Fruit fly (Drosophila melanogaster): ENCODE measurements around the gene CG43329.

CG43329 gene

dm6 chr3L:22460918-22461634 is 43.9 kb downstream of the CG43329 start, which contains the start of gene laza (continued):
- no peak for TF ChIP-seq otp (GFP tag; IDR thresholded peaks at IDR 0.05)
- TF ChIP-seq corto (GFP tag; optimal IDR thresholded peaks at IDR 0.05) = no peak
- TF ChIP-seq CG7745 (tag; optimal IDR thresholded peaks at IDR 0.05) = no peak
- TF ChIP-seq CG8290 (GFP tag; optimal IDR thresholded peaks at IDR 0.05) = no peak
- peak in 1 of 2 experiments; percentile 9 for TF ChIP-seq CG8290 (tag; optimal IDR thresholded peaks at IDR 0.05)
- no peak for TF ChIP-seq CG1603 (tag; optimal IDR thresholded peaks at IDR 0.05)
- peak; percentile 12 for TF ChIP-seq nom (GFP tag; optimal IDR thresholded peaks at IDR 0.05)
- peak; percentile 36; the same call in 1 of the 2 replicates for TF ChIP-seq Bgb (GFP tag; IDR thresholded peaks at IDR 0.05; ENCODE audit: partially characterized antibody)
- peak; percentile 12 for TF ChIP-seq unpg (GFP tag; optimal IDR thresholded peaks at IDR 0.05)
- TF ChIP-seq Usf (GFP tag; optimal IDR thresholded peaks at IDR 0.05) = no peak
- TF ChIP-seq CG14014 (GFP tag; IDR thresholded peaks at IDR 0.05) = 0 out of 2 replicates have a peak, but pooled peaks have one; percentile 19
- TF ChIP-seq gce (GFP tag; IDR thresholded peaks at IDR 0.05) = peak; percentile 20; the same call in 1 of the 3 replicates
- peak; percentile 0 for TF ChIP-seq CG12744 (GFP tag; optimal IDR thresholded peaks at IDR 0.05)
- TF ChIP-seq Xrp1 (GFP tag; IDR thresholded peaks at IDR 0.05) = peak; percentile 11; the same call in 1 of the 2 replicates
- TF ChIP-seq Oli (tag; optimal IDR thresholded peaks at IDR 0.05) = peak; percentile 17
- TF ChIP-seq Mes4 (GFP tag; optimal IDR thresholded peaks at IDR 0.05) = no peak
- peak; percentile 22; the same call in 1 of the 2 replicates for TF ChIP-seq CG11085 (GFP tag; IDR thresholded peaks at IDR 0.05)
- TF ChIP-seq CG12299 (tag; optimal IDR thresholded peaks at IDR 0.05) = no peak
- TF ChIP-seq so (GFP tag; IDR thresholded peaks at IDR 0.05) = 0 out of 3 replicates have a peak, but pooled peaks have one; percentile 9
- no peak for TF ChIP-seq pan (optimal IDR thresholded peaks at IDR 0.05)
- no peak for TF ChIP-seq pan (GFP tag; optimal IDR thresholded peaks at IDR 0.05 in 1 of 2, IDR thresholded peaks at IDR 0.05 in 1 of 2)
- no peak for TF ChIP-seq Hsf (GFP tag; optimal IDR thresholded peaks at IDR 0.05)
- peak; percentile 27 for TF ChIP-seq CG11504 (tag; optimal IDR thresholded peaks at IDR 0.05)
- peak; percentile 35; the same call in 1 of the 2 replicates for TF ChIP-seq GATAe (GFP tag; conservative IDR thresholded peaks at IDR 0.05)
- TF ChIP-seq row (GFP tag; IDR thresholded peaks at IDR 0.05) = peak; percentile 23; the same call in 1 of the 3 replicates
- TF ChIP-seq slbo (GFP tag; IDR thresholded peaks at IDR 0.05) = peak; percentile 35
- TF ChIP-seq CG18764 (GFP tag; optimal IDR thresholded peaks at IDR 0.05) = no peak
- peak; percentile 24 for TF ChIP-seq ftz-f1 (GFP tag; optimal IDR thresholded peaks at IDR 0.05)
- no peak for TF ChIP-seq CG15601 (tag; optimal IDR thresholded peaks at IDR 0.05)
- no peak for TF ChIP-seq salm (tag; optimal IDR thresholded peaks at IDR 0.05)
- TF ChIP-seq Meics (GFP tag; optimal IDR thresholded peaks at IDR 0.05) = peak; percentile 82
- no peak for TF ChIP-seq CG10654 (GFP tag; optimal IDR thresholded peaks at IDR 0.05)
- peak; percentile 26 for TF ChIP-seq nau (GFP tag; optimal IDR thresholded peaks at IDR 0.05)
- TF ChIP-seq Ada2b (GFP tag; IDR thresholded peaks at IDR 0.05) = no peak
- no peak for TF ChIP-seq CG17186 (GFP tag; optimal IDR thresholded peaks at IDR 0.05)
- no peak for TF ChIP-seq Blimp-1 (GFP tag; optimal IDR thresholded peaks at IDR 0.05)
- TF ChIP-seq lab (GFP tag; optimal IDR thresholded peaks at IDR 0.05) = peak; percentile 34
- peak; percentile 16 for TF ChIP-seq phol (tag; optimal IDR thresholded peaks at IDR 0.05)
- no peak for TF ChIP-seq HLH54F (GFP tag; optimal IDR thresholded peaks at IDR 0.05)
- TF ChIP-seq Jarid2 (GFP tag; optimal IDR thresholded peaks at IDR 0.05) = peak; percentile 50
- peak; percentile 16; the same call in 1 of the 3 replicates for TF ChIP-seq CG34224 (GFP tag; IDR thresholded peaks at IDR 0.05; ENCODE audit: partially characterized antibody)
- peak; percentile 23 for TF ChIP-seq Hmr (GFP tag; optimal IDR thresholded peaks at IDR 0.05)
- no peak for TF ChIP-seq Dek (tag; optimal IDR thresholded peaks at IDR 0.05)
- TF ChIP-seq Hr51 (GFP tag; optimal IDR thresholded peaks at IDR 0.05) = peak in 1 of 2 experiments; percentile 31
- 0 out of 2 replicates have a peak, but pooled peaks have one; percentile 27 for TF ChIP-seq CG32532 (GFP tag; IDR thresholded peaks at IDR 0.05)
- TF ChIP-seq CG10267 (tag; optimal IDR thresholded peaks at IDR 0.05) = peak; percentile 6
- TF ChIP-seq grau (tag; optimal IDR thresholded peaks at IDR 0.05) = peak; percentile 15
- no peak for TF ChIP-seq ewg (GFP tag; optimal IDR thresholded peaks at IDR 0.05)
